Worm (Caenorhabditis elegans) whole organism, L1 larva: Measurements from ENCODE around the gene swip-10.

Experiments
- C04F5.9 ChIP-seq: sonication (generic microtip); optimal IDR thresholded peaks from 2 replicates; lab custom pipeline; 2016; ENCODE audit warnings: missing genetic modification characterization, missing compliant biosample characterization
- F16B12.6 ChIP-seq: fragments of 150-350 bp; optimal IDR thresholded peaks from 2 replicates; lab custom pipeline; 2014; ENCODE audit warnings: missing biosample characterization, missing genetic modification characterization
- Y116A8C.19 ChIP-seq: sonication (generic microtip); optimal IDR thresholded peaks from 2 replicates; lab custom pipeline; 2016; ENCODE audit warnings: missing compliant biosample characterization, missing genetic modification characterization, borderline replicate concordance
- aha-1 ChIP-seq: fragments of 150-350 bp; optimal IDR thresholded peaks from 2 replicates; lab custom pipeline; 2014; ENCODE audit warnings: missing biosample characterization, missing genetic modification characterization
- alr-1 ChIP-seq: fragments of 200-800 bp; sonication (Bioruptor generic); optimal IDR thresholded peaks from 2 replicates; lab custom pipeline; 2018; ENCODE audit warnings: borderline replicate concordance, mild to moderate bottlenecking, missing genetic modification characterization, missing compliant biosample characterization
- ceh-63 ChIP-seq: fragments of 200-800 bp; sonication (Bioruptor generic); optimal IDR thresholded peaks from 2 replicates; lab custom pipeline; 2018; ENCODE audit warnings: mild to moderate bottlenecking, missing genetic modification characterization, missing compliant biosample characterization
- ceh-8 ChIP-seq: fragments of 200-800 bp; sonication (Bioruptor generic); optimal IDR thresholded peaks from 2 replicates; lab custom pipeline; 2018; ENCODE audit warnings: mild to moderate bottlenecking, missing genetic modification characterization, moderate library complexity, missing compliant biosample characterization
- ceh-90 ChIP-seq: sonication (generic microtip); optimal IDR thresholded peaks from 2 replicates; lab custom pipeline; 2016; ENCODE audit warnings: missing genetic modification characterization, missing compliant biosample characterization
- ces-1 ChIP-seq: fragments of 150-350 bp; optimal IDR thresholded peaks from 2 replicates; lab custom pipeline; 2014; ENCODE audit warnings: missing biosample characterization, missing genetic modification reagents, missing genetic modification characterization
- dpl-1 ChIP-seq, 3 experiments: fragments of 150-350 bp in 2 of 3; sonication (generic microtip) in 1 of 3; optimal IDR thresholded peaks; 2 replicates each; lab custom pipeline; 2014 to 2017; ENCODE audit warnings: missing biosample characterization in 3 of 3, missing genetic modification characterization in 3 of 3, missing genetic modification reagents in 3 of 3
- dsc-1 ChIP-seq: sonication (generic microtip); optimal IDR thresholded peaks from 2 replicates; lab custom pipeline; 2016; ENCODE audit warnings: mild to moderate bottlenecking, missing genetic modification characterization, missing compliant biosample characterization
- efl-1 ChIP-seq, 4 experiments: fragments of 150-350 bp; optimal IDR thresholded peaks in 3 of 4; peaks in 1 of 4; 1 replicate in 1 of 4; 2 replicates in 3 of 4; lab custom pipeline; 2014; ENCODE audit warnings: missing biosample characterization in 2 of 4, missing genetic modification characterization in 2 of 4, missing genetic modification reagents in 2 of 4
- efl-3 ChIP-seq: fragments of 200-800 bp; sonication (Bioruptor generic); optimal IDR thresholded peaks from 2 replicates; lab custom pipeline; 2018; ENCODE audit warnings: mild to moderate bottlenecking, missing genetic modification characterization, missing compliant biosample characterization
- elt-2 ChIP-seq: sonication (generic microtip); optimal IDR thresholded peaks from 2 replicates; lab custom pipeline; 2016; ENCODE audit warnings: missing genetic modification characterization, mild to moderate bottlenecking, inconsistent platforms, missing compliant biosample characterization, missing genetic modification reagents
- fkh-10 ChIP-seq: sonication (generic microtip); optimal IDR thresholded peaks from 2 replicates; lab custom pipeline; 2017; ENCODE audit warnings: missing biosample characterization, missing genetic modification reagents, missing genetic modification characterization
- fkh-4 ChIP-seq: sonication (generic microtip); optimal IDR thresholded peaks from 2 replicates; lab custom pipeline; 2016; ENCODE audit warnings: missing compliant biosample characterization, missing genetic modification characterization, borderline replicate concordance
- grh-1 ChIP-seq: fragments of 200-800 bp; sonication (Bioruptor generic); IDR thresholded peaks from 2 replicates; pipeline ENCODE4 v1.3.6; 2022; ENCODE audit warnings: missing genetic modification reagents, missing genetic modification characterization, missing compliant biosample characterization
- hpl-2 ChIP-seq: fragments of 150-350 bp; optimal IDR thresholded peaks from 2 replicates; lab custom pipeline; 2014; ENCODE audit warnings: missing biosample characterization, missing genetic modification reagents, missing genetic modification characterization
- isw-1 ChIP-seq: fragments of 200-800 bp; sonication (Bioruptor generic); IDR thresholded peaks from 2 replicates; pipeline ENCODE4 v1.3.6; 2022; ENCODE audit warnings: missing genetic modification characterization, missing compliant biosample characterization
- jun-1 ChIP-seq: fragments of 150-350 bp; optimal IDR thresholded peaks from 2 replicates; lab custom pipeline; 2014; ENCODE audit warnings: missing biosample characterization, missing genetic modification reagents, missing genetic modification characterization
- lin-14 ChIP-seq: fragments of 200-800 bp; sonication (Bioruptor generic); optimal IDR thresholded peaks from 2 replicates; lab custom pipeline; 2018; ENCODE audit warnings: mild to moderate bottlenecking, missing genetic modification characterization, moderate library complexity, missing compliant biosample characterization
- lin-39 ChIP-seq: fragments of 150-350 bp; optimal IDR thresholded peaks from 2 replicates; lab custom pipeline; 2014; ENCODE audit warnings: missing biosample characterization, missing genetic modification reagents, missing genetic modification characterization
- lir-3 ChIP-seq: sonication (generic microtip); optimal IDR thresholded peaks from 2 replicates; lab custom pipeline; 2016; ENCODE audit warnings: mild to moderate bottlenecking, missing genetic modification characterization, moderate library complexity, missing compliant biosample characterization; ENCODE audit not compliant: poor library complexity
- lsy-2 ChIP-seq, 2 experiments: fragments of 150-350 bp; optimal IDR thresholded peaks; 2 replicates each; lab custom pipeline; 2014; ENCODE audit warnings: missing biosample characterization in 2 of 2, missing genetic modification characterization in 2 of 2
- mab-9 ChIP-seq: fragments of 200-800 bp; sonication (Bioruptor generic); IDR thresholded peaks from 2 replicates; pipeline ENCODE4 v1.3.6; 2022; ENCODE audit warnings: missing genetic modification reagents, missing genetic modification characterization, missing compliant biosample characterization
- nhr-11 ChIP-seq: fragments of 150-350 bp; optimal IDR thresholded peaks from 2 replicates; lab custom pipeline; 2014; ENCODE audit warnings: missing biosample characterization, missing genetic modification characterization
- nhr-28 ChIP-seq: fragments of 150-350 bp; optimal IDR thresholded peaks from 2 replicates; lab custom pipeline; 2014; ENCODE audit warnings: missing biosample characterization, missing genetic modification characterization
- nhr-76 ChIP-seq: sonication (generic microtip); optimal IDR thresholded peaks from 2 replicates; lab custom pipeline; 2017; ENCODE audit warnings: missing biosample characterization, missing genetic modification characterization
- nhr-84 ChIP-seq: sonication (generic microtip); optimal IDR thresholded peaks from 2 replicates; lab custom pipeline; 2017; ENCODE audit warnings: missing biosample characterization, missing genetic modification characterization
- snpc-4 ChIP-seq: fragments of 150-350 bp; optimal IDR thresholded peaks from 2 replicates; lab custom pipeline; 2014; ENCODE audit warnings: missing biosample characterization, missing genetic modification characterization
- snu-23 ChIP-seq: sonication (generic microtip); optimal IDR thresholded peaks from 2 replicates; lab custom pipeline; 2016; ENCODE audit warnings: missing genetic modification characterization, missing compliant biosample characterization
- swsn-7 ChIP-seq: sonication (generic microtip); optimal IDR thresholded peaks from 2 replicates; lab custom pipeline; 2016; ENCODE audit warnings: missing genetic modification characterization, missing compliant biosample characterization
- tbx-2 ChIP-seq: sonication (generic microtip); optimal IDR thresholded peaks from 2 replicates; lab custom pipeline; 2016; ENCODE audit warnings: missing genetic modification characterization, missing compliant biosample characterization
- tlp-1 ChIP-seq: fragments of 150-350 bp; optimal IDR thresholded peaks from 2 replicates; lab custom pipeline; 2014; ENCODE audit warnings: missing biosample characterization, missing genetic modification characterization
- unc-30 ChIP-seq: sonication (generic microtip); optimal IDR thresholded peaks from 2 replicates; lab custom pipeline; 2017; ENCODE audit warnings: missing biosample characterization, missing genetic modification characterization
- unc-62 ChIP-seq: fragments of 150-350 bp; optimal IDR thresholded peaks from 2 replicates; lab custom pipeline; 2014; ENCODE audit warnings: missing biosample characterization, missing genetic modification reagents, missing genetic modification characterization

swip-10 gene

ce11 chrX:2138923-2139322 is 20.9 kb upstream of the swip-10 start (continued):
- TF ChIP-seq snu-23 (GFP tag; lab: Kevin White, UChicago), result peak; percentile 17
- TF ChIP-seq ceh-8 (GFP tag; lab: Kevin White, UChicago), result no peak
- TF ChIP-seq ceh-90 (tag; lab: Kevin White, UChicago), result no peak
- no peak for TF ChIP-seq elt-2 (tag; lab: Kevin White, UChicago)
- no peak for TF ChIP-seq unc-30 (tag; lab: Kevin White, UChicago)
- no peak for TF ChIP-seq snpc-4 (tag; lab: Kevin White, UChicago)
- no peak for TF ChIP-seq isw-1 (GFP tag; lab: Robert Waterston, UW)
- peak; percentile 91 for TF ChIP-seq fkh-10 (GFP tag; lab: Kevin White, UChicago)
- no peak for TF ChIP-seq efl-3 (GFP tag; lab: Kevin White, UChicago)
- no peak for TF ChIP-seq nhr-84 (tag; lab: Kevin White, UChicago)
- no peak for TF ChIP-seq fkh-4 (tag; lab: Kevin White, UChicago)
- TF ChIP-seq dsc-1 (tag; lab: Kevin White, UChicago), result peak; percentile 15
- peak in 1 of 2 experiments; percentile 27 for TF ChIP-seq lsy-2 (tag; optimal IDR thresholded peaks at IDR 0.05; lab: Kevin White, UChicago)
- no peak for TF ChIP-seq hpl-2 (GFP tag; lab: Kevin White, UChicago)
- TF ChIP-seq grh-1, result no peak
- no peak for TF ChIP-seq nhr-11 (tag; lab: Kevin White, UChicago)
- TF ChIP-seq mab-9 (GFP tag; lab: Robert Waterston, UW), result no peak
- TF ChIP-seq efl-1 (optimal IDR thresholded peaks at IDR 0.05; lab: Kevin White, UChicago), result no peak
- peak in 1 of 2 experiments; percentile 40 for TF ChIP-seq efl-1 (GFP tag; optimal IDR thresholded peaks at IDR 0.05 in 1 of 2; lab: Kevin White, UChicago)
- TF ChIP-seq lin-39 (tag; lab: Kevin White, UChicago), result no peak
- no peak for TF ChIP-seq F16B12.6 (tag; lab: Kevin White, UChicago)
- TF ChIP-seq tlp-1 (tag; lab: Kevin White, UChicago), result no peak
- TF ChIP-seq unc-62 (GFP tag; lab: Kevin White, UChicago), result no peak
- TF ChIP-seq nhr-76 (tag; lab: Kevin White, UChicago), result no peak

- no peak for TF ChIP-seq tbx-2 (tag; lab: Kevin White, UChicago)
- TF ChIP-seq lin-14, result peak; percentile 32
- TF ChIP-seq, all 84 proteins: peak for 1
These were observed 18.9 kb upstream of the swip-10 start for ce11 chrX:2136937-2137336.

- TF ChIP-seq lin-14 (peak; percentile 69), C04F5.9 (no peak)
These were observed 13.6 kb upstream of the swip-10 start, which contains the start of gene F53B1.9 for ce11 chrX:2131650-2132049. Gene F53B1.9 (minus strand): TSS chrX:2131844.

ce11 chrX:2130141-2130540 is 12.1 kb upstream of the swip-10 start, which contains the start of gene F53B1.8:
Gene F53B1.8 (minus strand): TSS chrX:2130241.
- TF ChIP-seq efl-1 (optimal IDR thresholded peaks at IDR 0.05; lab: Kevin White, UChicago) (no peak), efl-1 (GFP tag; optimal IDR thresholded peaks at IDR 0.05 in 1 of 2; lab: Kevin White, UChicago) (peak in 1 of 2 experiments; percentile 77), lir-3 (tag; lab: Kevin White, UChicago) (no peak), lin-14 (peak; percentile 44)
- TF ChIP-seq, all 84 proteins: peak for 2

- TF ChIP-seq nhr-11 (tag; lab: Kevin White, UChicago) (no peak), dpl-1 (GFP tag; optimal IDR thresholded peaks at IDR 0.05; lab: Kevin White, UChicago) (no peak), ces-1 (no peak), nhr-28 (tag; lab: Kevin White, UChicago) (no peak), ceh-63 (GFP tag; lab: Kevin White, UChicago) (no peak), alr-1 (no peak), jun-1 (tag; lab: Kevin White, UChicago) (no peak), Y116A8C.19 (tag; lab: Kevin White, UChicago) (no peak), fkh-10 (GFP tag; lab: Kevin White, UChicago) (no peak), aha-1 (no peak), swsn-7 (no peak)
These were observed 2.9 kb upstream of the swip-10 start, which contains the start of gene gpa-5 for ce11 chrX:2120961-2121360. Gene gpa-5 (minus strand): TSS chrX:2121061.
